Worm (Caenorhabditis elegans): ENCODE results near the gene agt-2.

The agt-2 gene

DNA sequence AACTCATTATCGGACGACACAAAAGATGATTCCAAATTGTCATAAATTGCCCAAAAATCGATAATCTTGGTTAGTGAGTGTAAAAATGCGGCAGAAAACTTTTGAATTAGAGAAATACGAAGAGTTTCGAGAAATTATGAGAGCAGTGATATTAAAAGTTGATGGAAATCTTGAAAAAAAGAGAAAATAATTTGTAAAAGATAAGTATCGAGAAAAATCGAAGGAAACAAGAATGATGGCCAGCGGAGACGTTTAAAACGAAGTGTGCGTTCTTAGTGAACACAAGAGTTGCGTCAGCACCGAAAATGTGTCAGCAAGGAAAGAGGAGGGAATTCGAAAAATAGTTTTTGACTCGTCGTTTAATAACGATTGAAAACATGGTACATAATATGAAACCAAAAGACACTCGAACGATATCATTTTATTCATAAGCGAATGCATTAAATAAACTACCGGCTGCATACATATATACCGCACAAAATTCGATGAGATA is 16.2 kb upstream of the agt-2 start, which contains the start of gene ndx-6 (continued):
- TF ChIP-seq grh-1 (GFP tag; IDR thresholded peaks at IDR 0.05) = peak; percentile 60
- TF ChIP-seq zag-1 (tag; optimal IDR thresholded peaks at IDR 0.05) = no peak
- no peak for TF ChIP-seq hpl-2 (GFP tag; optimal IDR thresholded peaks at IDR 0.05)
- TF ChIP-seq lir-3 (tag; optimal IDR thresholded peaks at IDR 0.05; ENCODE audit: poor library complexity) = peak; percentile 62
- peak; percentile 93 for TF ChIP-seq nhr-85 (tag)
- TF ChIP-seq fkh-8 (tag; optimal IDR thresholded peaks at IDR 0.05) = peak; percentile 80
- peak; percentile 7 for TF ChIP-seq pax-3 (tag; optimal IDR thresholded peaks at IDR 0.05)
- no peak for TF ChIP-seq egl-27 (tag; optimal IDR thresholded peaks at IDR 0.05)
- no peak for TF ChIP-seq aha-1 (tag; optimal IDR thresholded peaks at IDR 0.05)
- peak; percentile 88 for TF ChIP-seq xbp-1 (tag; optimal IDR thresholded peaks at IDR 0.05)
- peak; percentile 81 to 88 (median 84) for TF ChIP-seq ceh-82 (tag; optimal IDR thresholded peaks at IDR 0.05)
- no peak for TF ChIP-seq efl-3 (GFP tag; optimal IDR thresholded peaks at IDR 0.05)
- no peak for TF ChIP-seq tlp-1 (tag; optimal IDR thresholded peaks at IDR 0.05)

DNA sequence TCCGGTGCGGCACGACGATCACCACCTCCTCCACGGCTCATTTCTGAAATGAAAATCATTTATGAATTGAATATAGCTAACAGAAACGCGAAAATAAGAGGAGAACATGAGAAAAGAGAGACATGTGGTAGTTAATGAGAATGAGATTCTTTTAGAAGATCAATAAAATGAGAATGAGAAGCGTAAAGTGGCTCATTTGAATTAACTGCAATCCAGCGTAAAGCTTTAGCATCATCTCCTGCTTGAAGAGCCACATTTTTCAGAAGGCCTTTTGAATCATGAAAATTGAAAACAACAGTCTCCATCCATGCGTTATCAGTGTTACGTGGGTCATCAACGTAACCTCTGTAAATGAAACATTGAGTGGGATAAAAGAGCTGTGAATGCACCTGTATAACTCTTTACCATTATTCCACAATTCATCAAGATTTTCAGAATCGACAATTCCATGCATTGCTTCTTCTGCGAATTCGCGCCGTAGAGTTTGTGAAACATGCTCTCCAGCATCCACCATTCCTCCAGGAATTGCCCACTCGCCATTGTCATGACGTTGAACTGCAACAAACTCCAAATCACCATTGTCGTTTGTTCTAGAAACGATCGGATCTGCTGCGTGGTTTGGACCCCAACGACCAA is 15.3 kb upstream of the agt-2 start, which contains the start of gene rsp-4:
Gene rsp-4, minus strand, starts transcription at position 51 of the 636 bp plus-strand sequence.
- peak; percentile 16 for TF ChIP-seq ceh-63 (GFP tag; optimal IDR thresholded peaks at IDR 0.05)
- TF ChIP-seq C34B4.2 (tag; optimal IDR thresholded peaks at IDR 0.05) = no peak
- peak; percentile 29 for TF ChIP-seq nhr-85 (tag)
- TF ChIP-seq efl-1 (optimal IDR thresholded peaks at IDR 0.05) = no peak
- peak in 1 of 2 experiments; percentile 4 for TF ChIP-seq efl-1 (GFP tag; optimal IDR thresholded peaks at IDR 0.05 in 1 of 2)

DNA sequence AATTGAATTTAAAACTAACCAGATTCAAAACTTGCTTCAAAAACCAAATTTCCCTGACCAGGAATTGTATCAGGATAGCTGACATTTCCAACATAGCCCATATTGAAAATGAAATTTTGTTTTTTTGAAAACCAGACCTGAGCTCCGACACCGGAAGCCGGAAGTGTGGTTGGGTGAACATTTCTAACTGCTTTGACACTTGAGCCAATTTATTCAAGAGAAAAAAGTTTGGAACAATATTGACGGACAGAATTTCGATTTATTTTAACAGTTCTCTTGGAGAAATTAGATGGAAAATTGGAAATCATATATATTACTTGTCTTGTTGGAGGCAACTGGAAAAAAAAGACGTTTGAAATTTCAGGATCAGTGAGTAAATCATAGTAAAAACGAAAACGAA is 13.6 kb upstream of the agt-2 start, which contains the start of gene ccpp-6:
Gene ccpp-6, minus strand, starts transcription at position 101 of the 400 bp plus-strand sequence.
- TF ChIP-seq nhr-77 (tag; optimal IDR thresholded peaks at IDR 0.05) (no peak), ztf-4 (tag; optimal IDR thresholded peaks at IDR 0.05) (no peak), ceh-88 (GFP tag; IDR thresholded peaks at IDR 0.05) (no peak), unc-30 (tag; optimal IDR thresholded peaks at IDR 0.05) (no peak), hpl-2 (GFP tag; optimal IDR thresholded peaks at IDR 0.05) (no peak), sptf-1 (tag; optimal IDR thresholded peaks at IDR 0.05) (no peak), efl-1 (optimal IDR thresholded peaks at IDR 0.05) (no peak), efl-1 (GFP tag; optimal IDR thresholded peaks at IDR 0.05 in 1 of 2) (peak in 1 of 2 experiments; percentile 3)

DNA sequence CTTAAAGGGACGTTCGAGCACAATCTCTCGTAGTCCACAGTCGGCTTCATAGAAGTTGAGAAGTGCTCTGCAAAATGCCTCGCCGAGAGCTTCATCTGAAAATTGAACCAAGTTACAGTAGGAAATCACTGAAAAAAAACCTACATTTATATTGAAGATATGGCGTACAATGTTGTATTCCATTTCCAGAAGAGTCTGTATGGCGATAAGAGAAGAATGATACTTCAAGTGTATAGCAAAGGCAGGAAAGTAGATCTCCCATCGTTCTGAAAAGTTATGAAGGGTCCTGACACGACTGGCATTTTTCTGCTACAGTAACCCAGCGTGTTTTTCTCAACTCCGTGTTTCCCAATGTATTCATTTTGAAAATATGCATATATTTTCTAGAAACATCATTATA is 10.7 kb upstream of the agt-2 start:
- TF ChIP-seq efl-1 (optimal IDR thresholded peaks at IDR 0.05) (no peak), efl-1 (GFP tag; optimal IDR thresholded peaks at IDR 0.05 in 1 of 2) (peak in 1 of 2 experiments; percentile 61), nhr-85 (tag) (no peak), skn-1 (tag; optimal IDR thresholded peaks at IDR 0.05) (no peak), elt-2 (tag; optimal IDR thresholded peaks at IDR 0.05) (no peak), efl-3 (GFP tag; optimal IDR thresholded peaks at IDR 0.05) (no peak), nhr-19 (GFP tag; conservative IDR thresholded peaks at IDR 0.05) (no peak), unc-130 (tag; optimal IDR thresholded peaks at IDR 0.05) (no peak), sptf-1 (tag; optimal IDR thresholded peaks at IDR 0.05) (no peak)

DNA sequence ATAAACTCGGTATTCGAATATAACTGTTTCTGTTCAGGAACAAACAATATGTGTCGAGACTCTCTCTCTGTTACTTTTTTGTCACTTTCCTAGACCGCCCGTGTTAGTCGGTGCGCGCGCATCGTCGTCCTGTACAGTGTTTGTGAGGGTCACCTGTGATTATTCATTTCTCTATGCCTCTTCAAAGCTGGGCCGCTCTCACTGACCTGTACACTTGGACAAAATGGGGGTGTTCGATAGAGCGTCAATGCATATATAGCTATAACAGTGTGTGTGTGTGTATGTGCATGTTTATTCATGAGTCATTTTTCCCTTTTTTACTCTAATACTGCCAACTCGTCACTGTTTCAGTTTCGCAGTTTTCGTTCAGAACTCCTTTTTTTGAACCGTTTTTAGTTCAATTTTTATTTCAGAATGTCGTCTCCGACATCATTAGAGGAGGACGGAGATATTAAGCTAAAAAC is 6.0 kb upstream of the agt-2 start, which contains the start of gene pkc-3:
Gene pkc-3, plus strand, starts transcription at position 414 of the 464 bp plus-strand sequence.
- TF ChIP-seq fkh-4 (tag; optimal IDR thresholded peaks at IDR 0.05; ENCODE audit: borderline replicate concordance) (no peak), C04F5.9 (tag; optimal IDR thresholded peaks at IDR 0.05) (no peak), sptf-1 (tag; optimal IDR thresholded peaks at IDR 0.05) (no peak), ceh-8 (GFP tag; optimal IDR thresholded peaks at IDR 0.05) (no peak), ama-1 (optimal IDR thresholded peaks at IDR 0.05) (peak; percentile 91), skn-1 (tag; optimal IDR thresholded peaks at IDR 0.05) (peak; percentile 51), snpc-4 (tag; optimal IDR thresholded peaks at IDR 0.05) (no peak), nhr-84 (tag; optimal IDR thresholded peaks at IDR 0.05) (no peak), egl-27 (tag; optimal IDR thresholded peaks at IDR 0.05) (no peak), rnt-1 (tag; optimal IDR thresholded peaks at IDR 0.05) (peak; percentile 16), tlp-1 (tag; optimal IDR thresholded peaks at IDR 0.05) (no peak), sup-37 (GFP tag; optimal IDR thresholded peaks at IDR 0.05) (no peak), fkh-10 (GFP tag; optimal IDR thresholded peaks at IDR 0.05) (no peak), nhr-76 (tag; optimal IDR thresholded peaks at IDR 0.05) (no peak), nhr-77 (tag; optimal IDR thresholded peaks at IDR 0.05) (peak; percentile 79), hlh-17 (GFP tag; optimal IDR thresholded peaks at IDR 0.05; ENCODE audit: borderline replicate concordance) (no peak), lin-39 (tag; optimal IDR thresholded peaks at IDR 0.05) (no peak), mep-1 (tag; optimal IDR thresholded peaks at IDR 0.05) (peak; percentile 70), lin-14 (GFP tag; optimal IDR thresholded peaks at IDR 0.05) (peak; percentile 83), unc-62 (GFP tag; optimal IDR thresholded peaks at IDR 0.05) (no peak), efl-1 (optimal IDR thresholded peaks at IDR 0.05) (peak; percentile 53 to 54), efl-1 (GFP tag; optimal IDR thresholded peaks at IDR 0.05 in 1 of 2) (peak; percentile 21 to 95), zip-4 (GFP tag; optimal IDR thresholded peaks at IDR 0.05) (peak; percentile 18), lin-13 (GFP tag; optimal IDR thresholded peaks at IDR 0.05) (peak; percentile 40)
